Worm (Caenorhabditis elegans): ENCODE data around the gene C25E10.13.

Gene C25E10.13

DNA sequence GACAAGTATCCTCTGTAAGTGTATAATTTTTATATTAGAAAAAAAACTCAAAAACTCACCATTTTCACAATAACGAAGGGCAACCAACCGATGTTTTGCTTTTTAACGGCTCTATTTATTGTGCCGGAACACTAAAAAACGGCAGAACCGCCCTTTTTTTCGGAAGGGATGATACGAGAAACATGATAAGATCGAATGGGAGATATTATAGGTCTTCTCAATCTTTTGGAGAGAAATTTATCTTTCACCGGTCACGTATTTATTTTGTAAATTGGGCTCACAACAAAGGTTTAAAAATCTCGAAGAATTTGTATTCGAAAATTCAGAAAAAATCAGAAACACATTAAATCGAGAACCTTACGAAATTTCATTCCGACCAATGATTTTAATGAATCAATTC lies 4.8 kb upstream of the C25E10.13 start, which contains the start of gene swm-1:
swm-1 (minus strand) TSS at position 101 of the 400 bp plus-strand sequence.
- TF ChIP-seq M03D4.4 (tag; optimal IDR thresholded peaks at IDR 0.05) (no peak), ceh-39 (tag; optimal IDR thresholded peaks at IDR 0.05) (no peak), unc-39 (tag; optimal IDR thresholded peaks at IDR 0.05) (no peak), sem-2 (GFP tag; optimal IDR thresholded peaks at IDR 0.05) (no peak), nhr-2 (tag; optimal IDR thresholded peaks at IDR 0.05) (no peak), ceh-43 (GFP tag; optimal IDR thresholded peaks at IDR 0.05) (no peak)

- TF ChIP-seq unc-62 (GFP tag; optimal IDR thresholded peaks at IDR 0.05) (no peak), ceh-39 (tag; optimal IDR thresholded peaks at IDR 0.05) (no peak), hlh-1 (tag; optimal IDR thresholded peaks at IDR 0.05) (no peak), lin-13 (tag; optimal IDR thresholded peaks at IDR 0.05) (no peak), snpc-4 (tag; optimal IDR thresholded peaks at IDR 0.05) (no peak), elt-1 (tag; optimal IDR thresholded peaks at IDR 0.05; ENCODE audit: borderline replicate concordance, insufficient read depth) (no peak), unc-39 (tag; optimal IDR thresholded peaks at IDR 0.05) (no peak), nhr-12 (tag; optimal IDR thresholded peaks at IDR 0.05) (no peak), blmp-1 (tag; optimal IDR thresholded peaks at IDR 0.05) (no peak), nhr-28 (tag; optimal IDR thresholded peaks at IDR 0.05) (no peak), nhr-237 (tag; optimal IDR thresholded peaks at IDR 0.05) (no peak), flh-1 (GFP tag; optimal IDR thresholded peaks at IDR 0.05) (no peak), unc-120 (tag; optimal IDR thresholded peaks at IDR 0.05; ENCODE audit: poor library complexity, severe bottlenecking) (no peak), mab-5 (tag; optimal IDR thresholded peaks at IDR 0.05) (no peak), ztf-11 (tag; optimal IDR thresholded peaks at IDR 0.05) (no peak), cnd-1 (tag; optimal IDR thresholded peaks at IDR 0.05) (no peak)
Measured at ce11 chrV:9055644-9056043, 3.9 kb upstream of the C25E10.13 start.

DNA sequence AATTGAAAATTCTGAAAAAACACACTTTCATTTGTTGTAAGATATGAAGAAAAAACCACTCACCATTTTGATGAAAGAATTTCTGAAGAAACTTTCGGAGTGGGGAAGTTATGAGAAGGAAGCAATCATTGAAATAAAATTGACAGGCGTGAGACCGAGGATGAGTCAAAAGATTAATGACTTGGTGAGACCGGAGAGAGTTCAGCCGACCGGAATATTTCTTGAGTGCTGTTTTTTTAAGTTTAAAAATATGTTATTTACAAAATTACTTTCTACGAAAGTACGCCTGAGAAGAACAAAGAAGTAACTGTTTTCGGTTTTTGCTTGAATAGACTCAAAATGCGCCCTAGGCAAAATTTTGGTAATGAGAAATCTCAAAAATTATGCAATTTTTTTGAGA lies 3.3 kb upstream of the C25E10.13 start, which contains the start of gene C25E10.10:
C25E10.10 (minus strand) TSS at position 101 of the 400 bp plus-strand sequence.
- TF ChIP-seq ham-2 (GFP tag; optimal IDR thresholded peaks at IDR 0.05) (no peak), M03D4.4 (tag; optimal IDR thresholded peaks at IDR 0.05) (no peak), ceh-83 (GFP tag; optimal IDR thresholded peaks at IDR 0.05) (no peak), ceh-43 (GFP tag; optimal IDR thresholded peaks at IDR 0.05) (no peak), flh-1 (GFP tag; optimal IDR thresholded peaks at IDR 0.05) (no peak), elt-1 (tag; optimal IDR thresholded peaks at IDR 0.05; ENCODE audit: borderline replicate concordance, insufficient read depth) (no peak), lin-32 (GFP tag; optimal IDR thresholded peaks at IDR 0.05) (no peak), cnd-1 (tag; optimal IDR thresholded peaks at IDR 0.05) (no peak), nhr-237 (tag; optimal IDR thresholded peaks at IDR 0.05) (no peak), zip-8 (tag; optimal IDR thresholded peaks at IDR 0.05) (no peak)

DNA sequence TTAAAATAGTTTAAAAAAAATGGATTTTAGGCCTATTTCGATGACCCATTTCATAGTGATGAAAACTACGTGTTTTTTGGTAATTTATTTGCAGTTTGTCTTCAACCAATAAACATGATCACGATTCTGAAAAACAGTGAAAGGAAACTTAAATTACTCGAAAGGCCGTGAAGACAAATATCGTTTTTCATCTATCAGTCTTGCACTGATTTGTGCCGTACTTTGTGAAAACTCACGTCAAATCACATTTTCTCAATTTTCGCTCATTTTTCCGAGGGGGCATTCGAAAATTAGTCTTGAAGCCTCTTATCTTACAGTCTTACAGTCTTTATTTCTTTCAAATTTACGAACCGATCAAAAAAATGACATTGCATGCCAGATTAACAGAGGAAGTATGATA lies 896 bp upstream of the C25E10.13 start, which contains the start of gene C25E10.11:
C25E10.11 (minus strand) TSS at position 101 of the 400 bp plus-strand sequence.
- TF ChIP-seq ztf-11 (tag; optimal IDR thresholded peaks at IDR 0.05) (no peak), nhr-12 (tag; optimal IDR thresholded peaks at IDR 0.05) (no peak), ces-1 (GFP tag; optimal IDR thresholded peaks at IDR 0.05) (no peak), elt-1 (tag; optimal IDR thresholded peaks at IDR 0.05; ENCODE audit: borderline replicate concordance, insufficient read depth) (no peak), ceh-43 (GFP tag; optimal IDR thresholded peaks at IDR 0.05) (no peak), unc-120 (tag; optimal IDR thresholded peaks at IDR 0.05; ENCODE audit: poor library complexity, severe bottlenecking) (no peak), sem-2 (GFP tag; optimal IDR thresholded peaks at IDR 0.05) (no peak), elt-3 (tag; optimal IDR thresholded peaks at IDR 0.05) (no peak), unc-39 (tag; optimal IDR thresholded peaks at IDR 0.05) (no peak), zip-8 (tag; optimal IDR thresholded peaks at IDR 0.05) (no peak), pha-4 (tag; optimal IDR thresholded peaks at IDR 0.05) (no peak), hlh-1 (tag; optimal IDR thresholded peaks at IDR 0.05) (no peak), nhr-76 (tag; optimal IDR thresholded peaks at IDR 0.05) (no peak)

- TF ChIP-seq mab-5 (tag; optimal IDR thresholded peaks at IDR 0.05) = no peak
- TF ChIP-seq lin-32 (GFP tag; optimal IDR thresholded peaks at IDR 0.05) = no peak
- TF ChIP-seq ces-1 (GFP tag; optimal IDR thresholded peaks at IDR 0.05) = no peak
- TF ChIP-seq zip-8 (tag; optimal IDR thresholded peaks at IDR 0.05) = no peak
- TF ChIP-seq unc-120 (tag; optimal IDR thresholded peaks at IDR 0.05; ENCODE audit: poor library complexity, severe bottlenecking) = no peak
- TF ChIP-seq elt-1 (tag; optimal IDR thresholded peaks at IDR 0.05; ENCODE audit: borderline replicate concordance, insufficient read depth) = no peak
- TF ChIP-seq nhr-12 (tag; optimal IDR thresholded peaks at IDR 0.05) = no peak
- TF ChIP-seq mep-1 (tag; optimal IDR thresholded peaks at IDR 0.05) = no peak
- no peak for TF ChIP-seq hlh-1 (tag; optimal IDR thresholded peaks at IDR 0.05)
- TF ChIP-seq nhr-2 (tag; optimal IDR thresholded peaks at IDR 0.05) = no peak
- no peak for TF ChIP-seq sem-2 (GFP tag; optimal IDR thresholded peaks at IDR 0.05)
Measured at ce11 chrV:9062341-9062740, 2.8 kb downstream of the C25E10.13 start, which contains the start of gene C25E10.12. C25E10.12 (minus strand) TSS chrV:9062441.
